Worm (Caenorhabditis elegans): Measurements from ENCODE around the gene F09E10.5.

ce11 chrX:1443556-1444243 lies 50.5 kb downstream of the F09E10.5 start:
- TF ChIP-seq unc-120 (tag; optimal IDR thresholded peaks at IDR 0.05; ENCODE audit: poor library complexity, severe bottlenecking) (no peak), snpc-4 (tag; optimal IDR thresholded peaks at IDR 0.05) (no peak), elt-3 (tag; optimal IDR thresholded peaks at IDR 0.05) (no peak), nhr-237 (tag; optimal IDR thresholded peaks at IDR 0.05) (no peak), sem-2 (GFP tag; optimal IDR thresholded peaks at IDR 0.05) (no peak), unc-62 (GFP tag; optimal IDR thresholded peaks at IDR 0.05) (no peak), mls-2 (tag; optimal IDR thresholded peaks at IDR 0.05) (no peak), nhr-76 (tag; optimal IDR thresholded peaks at IDR 0.05) (no peak), lsy-2 (tag; optimal IDR thresholded peaks at IDR 0.05) (no peak)

Data from whole organism, mixed stage, embryonic.